Fruit fly (Drosophila melanogaster) whole organism, prepupa: ENCODE results near the gene CG31917.

ENCODE experiments used
- Blimp-1 ChIP-seq: fragments of 200-800 bp; sonication (Bioruptor generic); optimal IDR thresholded peaks from 3 replicates; lab custom pipeline; 2017; ENCODE audit warnings: missing biosample characterization, missing genetic modification characterization, mild to moderate bottlenecking, moderate library complexity, missing genetic modification reagents
- CG10631 ChIP-seq: fragments of 200-800 bp; sonication (Bioruptor generic); optimal IDR thresholded peaks from 2 replicates; lab custom pipeline; 2016; ENCODE audit warnings: missing biosample characterization, missing genetic modification characterization
- CG10669 ChIP-seq: fragments of 200-800 bp; sonication (Bioruptor generic); optimal IDR thresholded peaks from 3 replicates; lab custom pipeline; 2018; ENCODE audit warnings: missing biosample characterization, mild to moderate bottlenecking, missing genetic modification characterization, moderate library complexity
- CG11294 ChIP-seq: fragments of 200-800 bp; sonication (Bioruptor generic); IDR thresholded peaks from 2 replicates; pipeline ENCODE4 v1.3.6; 2022; ENCODE audit warnings: missing biosample characterization, missing genetic modification characterization
- CG11902 ChIP-seq: fragments of 200-800 bp; sonication (Bioruptor generic); optimal IDR thresholded peaks from 3 replicates; lab custom pipeline; 2016; ENCODE audit warnings: missing biosample characterization, missing genetic modification characterization
- CG15336 ChIP-seq: fragments of 200-800 bp; sonication (Bioruptor generic); IDR thresholded peaks from 2 replicates; pipeline ENCODE4 v1.3.6; 2022; ENCODE audit warnings: missing biosample characterization, missing genetic modification characterization
- CG1621 ChIP-seq: fragments of 200-800 bp; sonication (Bioruptor generic); optimal IDR thresholded peaks from 3 replicates; lab custom pipeline; 2018; ENCODE audit warnings: missing biosample characterization, mild to moderate bottlenecking, missing genetic modification characterization
- CG3032 ChIP-seq: fragments of 200-800 bp; optimal IDR thresholded peaks from 2 replicates; lab custom pipeline; 2019; ENCODE audit warnings: missing biosample characterization, mild to moderate bottlenecking, missing genetic modification characterization, moderate library complexity
- CG32006 ChIP-seq: fragments of 200-800 bp; sonication (Bioruptor generic); optimal IDR thresholded peaks from 3 replicates; lab custom pipeline; 2017; ENCODE audit warnings: missing biosample characterization, mild to moderate bottlenecking, missing genetic modification characterization
- CG3919 ChIP-seq: fragments of 200-800 bp; sonication (Bioruptor generic); optimal IDR thresholded peaks from 3 replicates; lab custom pipeline; 2016; ENCODE audit warnings: missing biosample characterization, missing genetic modification characterization
- CG6276 ChIP-seq: fragments of 200-800 bp; sonication (Bioruptor generic); optimal IDR thresholded peaks from 2 replicates; lab custom pipeline; 2017; ENCODE audit warnings: missing biosample characterization, mild to moderate bottlenecking, missing genetic modification characterization
- CG6792 ChIP-seq: fragments of 200-800 bp; sonication (Bioruptor generic); optimal IDR thresholded peaks from 3 replicates; lab custom pipeline; 2016; ENCODE audit warnings: missing biosample characterization, missing genetic modification characterization
- CG6808 ChIP-seq: fragments of 200-800 bp; sonication (Bioruptor generic); optimal IDR thresholded peaks from 3 replicates; lab custom pipeline; 2017; ENCODE audit warnings: missing biosample characterization, missing genetic modification characterization, mild to moderate bottlenecking, moderate library complexity, missing genetic modification reagents
- CG6854 ChIP-seq: fragments of 200-800 bp; sonication (Bioruptor generic); optimal IDR thresholded peaks from 2 replicates; lab custom pipeline; 2017; ENCODE audit warnings: missing biosample characterization, mild to moderate bottlenecking, missing genetic modification characterization
- CG8119 ChIP-seq: fragments of 200-800 bp; sonication (Bioruptor generic); IDR thresholded peaks from 3 replicates; pipeline ENCODE4 v1.3.6; 2022; ENCODE audit warnings: missing biosample characterization, missing genetic modification characterization
- CG8632 ChIP-seq: fragments of 200-800 bp; sonication (Bioruptor generic); optimal IDR thresholded peaks from 3 replicates; lab custom pipeline; 2016; ENCODE audit warnings: missing biosample characterization, missing genetic modification characterization
- Eip78C ChIP-seq: fragments of 200-800 bp; sonication (Bioruptor generic); peaks from one replicate; lab custom pipeline; 2016; ENCODE audit warnings: missing biosample characterization, missing genetic modification characterization
- Eip93F ChIP-seq: fragments of 200-800 bp; sonication (Bioruptor generic); optimal IDR thresholded peaks from 2 replicates; lab custom pipeline; 2016; ENCODE audit warnings: missing biosample characterization, mild to moderate bottlenecking, missing genetic modification characterization
- Ets21C ChIP-seq: fragments of 200-800 bp; sonication (Bioruptor generic); optimal IDR thresholded peaks from 3 replicates; lab custom pipeline; 2016; ENCODE audit warnings: missing biosample characterization, missing genetic modification characterization
- Ets96B ChIP-seq: fragments of 200-800 bp; optimal IDR thresholded peaks from 2 replicates; lab custom pipeline; 2019; ENCODE audit warnings: missing biosample characterization, mild to moderate bottlenecking, missing genetic modification characterization, moderate library complexity
- Hr38 ChIP-seq: sonication (Bioruptor generic); optimal IDR thresholded peaks from 2 replicates; lab custom pipeline; 2016; ENCODE audit warnings: missing biosample characterization, missing genetic modification characterization
- Hr39 ChIP-seq: fragments of 200-800 bp; sonication (Bioruptor generic); optimal IDR thresholded peaks from 2 replicates; lab custom pipeline; 2016; ENCODE audit warnings: missing biosample characterization, missing genetic modification characterization
- Hr4 ChIP-seq: fragments of 200-800 bp; sonication (Bioruptor generic); optimal IDR thresholded peaks from 3 replicates; lab custom pipeline; 2016; ENCODE audit warnings: missing biosample characterization, missing genetic modification characterization
- Met ChIP-seq: fragments of 200-800 bp; sonication (Bioruptor generic); optimal IDR thresholded peaks from 3 replicates; lab custom pipeline; 2016; ENCODE audit warnings: missing biosample characterization, missing genetic modification characterization
- Sox102F ChIP-seq: fragments of 200-800 bp; sonication (Bioruptor generic); optimal IDR thresholded peaks from 2 replicates; lab custom pipeline; 2016; ENCODE audit warnings: missing biosample characterization, mild to moderate bottlenecking, missing genetic modification characterization
- Sox14 ChIP-seq: fragments of 200-800 bp; sonication (Bioruptor generic); optimal IDR thresholded peaks from 3 replicates; lab custom pipeline; 2016; ENCODE audit warnings: missing biosample characterization, missing genetic modification characterization
- Sox15 ChIP-seq: fragments of 200-800 bp; sonication (Bioruptor generic); optimal IDR thresholded peaks from 3 replicates; lab custom pipeline; 2016; ENCODE audit warnings: missing biosample characterization, missing genetic modification characterization
- dac ChIP-seq: fragments of 200-800 bp; sonication (Bioruptor generic); optimal IDR thresholded peaks from 2 replicates; lab custom pipeline; 2017; ENCODE audit warnings: missing biosample characterization, mild to moderate bottlenecking, missing genetic modification characterization
- dsx ChIP-seq: fragments of 200-800 bp; optimal IDR thresholded peaks from 3 replicates; lab custom pipeline; 2019; ENCODE audit warnings: missing biosample characterization, mild to moderate bottlenecking, missing genetic modification characterization, moderate library complexity; ENCODE audit not compliant: poor library complexity, severe bottlenecking
- esn ChIP-seq: fragments of 200-800 bp; sonication (Bioruptor generic); optimal IDR thresholded peaks from 2 replicates; lab custom pipeline; 2016; ENCODE audit warnings: missing biosample characterization, mild to moderate bottlenecking, missing genetic modification characterization, moderate library complexity
- fd59A ChIP-seq: fragments of 200-800 bp; sonication (Bioruptor generic); optimal IDR thresholded peaks from 2 replicates; lab custom pipeline; 2017; ENCODE audit warnings: missing biosample characterization, mild to moderate bottlenecking, missing genetic modification characterization, missing genetic modification reagents
- fd85E ChIP-seq: fragments of 200-800 bp; sonication (Bioruptor generic); optimal IDR thresholded peaks from 3 replicates; lab custom pipeline; 2016; ENCODE audit warnings: missing biosample characterization, missing genetic modification characterization
- fkh ChIP-seq: fragments of 200-800 bp; sonication (Bioruptor generic); optimal IDR thresholded peaks from 3 replicates; lab custom pipeline; 2017; ENCODE audit warnings: missing biosample characterization, mild to moderate bottlenecking, missing genetic modification characterization, moderate library complexity
- net ChIP-seq: fragments of 200-800 bp; sonication (Bioruptor generic); optimal IDR thresholded peaks from 3 replicates; lab custom pipeline; 2016; ENCODE audit warnings: missing biosample characterization, missing genetic modification characterization
- pdm3 ChIP-seq: fragments of 200-800 bp; sonication (Bioruptor generic); optimal IDR thresholded peaks from 3 replicates; lab custom pipeline; 2016; ENCODE audit warnings: missing biosample characterization, missing genetic modification characterization
- salr ChIP-seq, 2 experiments: fragments of 200-800 bp; sonication (Bioruptor generic); optimal IDR thresholded peaks; 3 replicates each; lab custom pipeline; 2016 to 2018; ENCODE audit warnings: missing biosample characterization in 2 of 2, missing genetic modification characterization in 2 of 2, mild to moderate bottlenecking in 1 of 2
- ss ChIP-seq, 2 experiments: fragments of 200-800 bp; sonication (Bioruptor generic); optimal IDR thresholded peaks; 2 replicates in 1 of 2; 3 replicates in 1 of 2; lab custom pipeline; 2017 to 2018; ENCODE audit warnings: mild to moderate bottlenecking in 2 of 2, missing biosample characterization in 2 of 2, missing genetic modification characterization in 2 of 2, moderate library complexity in 1 of 2
- vri ChIP-seq: fragments of 200-800 bp; sonication (Bioruptor generic); optimal IDR thresholded peaks from 3 replicates; lab custom pipeline; 2016; ENCODE audit warnings: missing biosample characterization, mild to moderate bottlenecking, missing genetic modification characterization

CG31917 gene

DNA sequence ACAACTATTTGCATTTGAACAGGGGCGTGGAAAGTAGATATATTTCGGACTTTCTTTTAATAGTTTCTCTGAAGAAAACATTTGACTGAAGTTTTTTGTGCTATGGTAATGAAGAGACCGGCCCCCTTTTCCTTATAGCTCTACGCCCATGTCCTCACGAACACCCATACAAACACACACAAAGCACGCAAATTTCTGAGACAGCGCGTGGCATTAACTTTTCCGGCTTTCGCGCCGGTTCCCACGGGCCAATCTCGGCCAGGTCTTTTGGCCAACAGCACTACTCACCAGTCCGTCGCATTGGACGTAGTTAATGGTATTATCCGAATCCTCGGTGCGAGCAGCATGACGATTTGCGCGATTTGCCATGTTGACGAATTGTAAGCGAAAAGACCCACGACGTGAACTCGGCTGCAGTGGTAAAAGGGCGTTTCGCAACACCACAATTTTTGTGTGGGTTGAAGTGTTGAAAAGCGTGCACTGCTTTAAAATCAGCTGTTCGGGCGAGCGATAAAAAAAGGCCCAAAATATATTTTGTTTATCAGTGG, 41.8 kb upstream of the CG31917 start, which contains the start of gene senju (continued):
- TF ChIP-seq ss (GFP tag; optimal IDR thresholded peaks at IDR 0.05; lab: Kevin White, UChicago) = peak; percentile 71 to 73
- TF ChIP-seq CG10631 = peak; percentile 85
- TF ChIP-seq CG6854 (GFP tag; lab: Kevin White, UChicago) = peak; percentile 77
- TF ChIP-seq pdm3 (GFP tag; lab: Kevin White, UChicago) = peak; percentile 90
- peak; percentile 75 for TF ChIP-seq CG6808 (GFP tag; lab: Kevin White, UChicago)
- TF ChIP-seq Met = peak; percentile 87
- peak; percentile 77 for TF ChIP-seq Ets96B (tag; lab: Kevin White, UChicago)
- peak; percentile 91 for TF ChIP-seq Sox14
- TF ChIP-seq Hr38 (GFP tag; lab: Kevin White, UChicago) = peak; percentile 29
- peak; percentile 90 for TF ChIP-seq CG6792 (GFP tag; lab: Kevin White, UChicago)
- TF ChIP-seq CG3919 (GFP tag; lab: Kevin White, UChicago) = peak; percentile 93
- peak; percentile 62 for TF ChIP-seq CG11294 (GFP tag; lab: Robert Waterston, UW)
- peak; percentile 84 for TF ChIP-seq Hr39 (GFP tag; lab: Kevin White, UChicago)
- TF ChIP-seq vri (GFP tag; lab: Kevin White, UChicago) = peak; percentile 85
- TF ChIP-seq Hr4 (GFP tag; lab: Kevin White, UChicago) = peak; percentile 89

DNA sequence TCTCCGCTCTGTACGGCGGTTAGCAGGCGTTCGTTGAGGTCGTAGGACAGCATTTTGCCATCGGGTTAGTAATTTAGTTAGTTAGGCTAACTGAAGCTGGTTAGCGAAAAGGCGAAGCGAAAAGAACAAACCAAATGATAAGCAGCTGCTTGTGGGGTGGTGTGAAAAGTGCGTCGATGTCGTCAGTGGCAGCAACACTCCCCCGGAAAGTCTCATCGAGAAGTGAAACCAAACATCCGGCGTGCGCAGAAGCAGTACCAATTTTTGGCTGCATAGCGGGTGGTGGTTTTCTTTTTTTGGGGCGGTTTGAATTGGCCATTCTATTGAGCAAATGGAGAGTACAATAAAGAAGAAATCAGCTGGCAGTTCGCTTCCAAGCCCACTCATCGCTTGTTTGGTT, 40.2 kb upstream of the CG31917 start, which contains the start of gene CG9121:
Gene CG9121, minus strand, starts transcription at position 238 of the 400 bp plus-strand sequence.
- TF ChIP-seq esn (GFP tag; lab: Kevin White, UChicago) (no peak), Eip78C (peak; percentile 8)
- TF ChIP-seq, all 60 proteins: peak for 1

DNA sequence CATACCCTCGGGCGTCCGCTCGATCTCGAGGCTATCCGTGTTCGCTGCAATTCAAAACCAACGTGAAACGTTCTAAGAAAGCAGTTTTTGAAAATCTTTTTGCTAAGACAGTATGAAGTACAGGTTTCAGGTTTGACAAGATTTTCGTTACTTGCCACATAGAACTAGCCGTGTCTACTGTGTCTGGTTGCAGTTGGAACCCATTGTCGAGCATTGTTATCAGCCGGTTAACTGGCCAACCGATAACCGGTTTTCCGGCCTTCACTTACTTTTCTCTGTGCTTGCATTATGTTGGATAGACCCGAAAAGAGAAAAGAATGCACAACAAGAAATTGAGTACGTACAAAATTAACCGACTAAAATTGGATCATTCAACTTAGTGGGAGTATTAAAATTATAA, 39.3 kb upstream of the CG31917 start:
- TF ChIP-seq Sox15 (GFP tag; lab: Kevin White, UChicago) (no peak), CG32006 (GFP tag; lab: Kevin White, UChicago) (peak; percentile 37), CG1621 (tag; lab: Kevin White, UChicago) (peak; percentile 58), CG6276 (GFP tag; lab: Kevin White, UChicago) (peak; percentile 18)
- TF ChIP-seq, all 60 proteins: peak for 3

DNA sequence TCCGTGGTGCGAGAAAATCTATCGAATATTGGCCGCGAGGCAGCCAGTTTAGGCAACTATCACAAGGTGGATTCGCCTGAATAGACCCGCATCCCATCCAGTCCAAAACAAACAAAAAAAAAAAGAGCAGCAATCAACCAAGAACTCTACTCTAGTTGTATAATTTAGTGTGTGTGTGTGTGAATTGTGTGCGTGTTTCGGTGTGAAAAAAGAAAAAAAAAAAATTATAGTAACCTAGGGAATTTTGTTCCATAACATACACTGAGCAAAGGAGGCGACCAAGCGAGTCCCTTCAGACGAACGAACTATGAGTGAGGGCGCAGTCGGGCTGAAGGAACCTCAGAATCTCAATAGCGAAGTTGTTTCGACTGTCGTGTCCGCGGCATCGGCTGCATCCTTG, 35.6 kb upstream of the CG31917 start:
- TF ChIP-seq CG11902 (GFP tag; lab: Kevin White, UChicago) (no peak), Eip78C (peak; percentile 32), CG8632 (GFP tag; lab: Kevin White, UChicago) (no peak), fkh (GFP tag; lab: Kevin White, UChicago) (no peak)

DNA sequence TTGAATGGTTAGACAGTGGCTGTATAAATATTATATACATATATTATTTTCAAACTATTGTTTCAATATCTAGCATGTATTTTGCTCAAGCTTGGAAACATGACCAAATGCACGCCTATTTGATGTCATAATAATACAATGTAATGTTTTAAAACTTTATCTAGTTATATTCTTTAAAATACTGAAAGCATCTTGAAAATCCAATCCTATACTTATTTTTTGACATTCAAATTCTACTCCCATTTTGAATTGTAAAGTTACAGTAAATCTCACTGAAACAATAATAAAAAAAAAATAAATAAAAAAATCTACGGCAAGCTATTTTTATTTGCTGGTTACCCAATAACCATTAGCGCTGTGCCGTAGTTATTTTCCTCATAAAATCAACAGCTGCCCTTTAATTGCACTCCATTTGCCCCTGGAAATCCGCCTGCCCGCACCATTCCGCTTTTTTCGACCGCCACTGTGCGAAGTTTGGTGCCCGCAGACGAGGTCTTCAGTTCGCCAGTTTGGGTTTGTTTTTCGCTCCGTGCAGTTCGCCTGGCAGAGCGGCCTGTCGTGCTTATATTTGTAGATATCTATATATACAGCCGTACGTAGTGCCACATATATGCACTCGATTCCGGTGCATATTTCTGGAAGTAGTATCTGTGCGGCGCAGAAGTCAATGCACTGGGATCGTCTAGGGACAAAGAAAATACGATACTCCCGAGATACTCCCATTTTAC, 34.4 kb upstream of the CG31917 start:
- TF ChIP-seq CG15336 = peak; percentile 49; the same call in 1 of the 2 replicates
- TF ChIP-seq esn (GFP tag; lab: Kevin White, UChicago) = peak; percentile 60
- TF ChIP-seq CG3919 (GFP tag; lab: Kevin White, UChicago) = peak; percentile 53
- TF ChIP-seq CG6854 (GFP tag; lab: Kevin White, UChicago) = peak; percentile 2
- TF ChIP-seq Sox102F (GFP tag; lab: Kevin White, UChicago) = peak; percentile 55
- TF ChIP-seq CG10631 = peak; percentile 57
- peak in 1 of 2 experiments; percentile 35 for TF ChIP-seq salr (GFP tag; optimal IDR thresholded peaks at IDR 0.05; lab: Kevin White, UChicago)
- peak; percentile 11 for TF ChIP-seq CG6792 (GFP tag; lab: Kevin White, UChicago)
- peak; percentile 63 for TF ChIP-seq Hr4 (GFP tag; lab: Kevin White, UChicago)
- TF ChIP-seq CG6808 (GFP tag; lab: Kevin White, UChicago) = no peak
- TF ChIP-seq Eip93F = peak; percentile 30
- TF ChIP-seq CG1621 (tag; lab: Kevin White, UChicago) = peak; percentile 20
- peak; percentile 24 for TF ChIP-seq CG8632 (GFP tag; lab: Kevin White, UChicago)
- TF ChIP-seq fd59A = no peak
- TF ChIP-seq pdm3 (GFP tag; lab: Kevin White, UChicago) = peak; percentile 50
- peak; percentile 29 for TF ChIP-seq CG10669
- no peak for TF ChIP-seq dac (GFP tag; lab: Kevin White, UChicago)
- peak; percentile 11 for TF ChIP-seq CG3032
- TF ChIP-seq Hr39 (GFP tag; lab: Kevin White, UChicago) = peak; percentile 37
- TF ChIP-seq CG8119 = peak; percentile 42; the same call in 1 of the 3 replicates
- TF ChIP-seq fd85E (GFP tag; lab: Kevin White, UChicago) = peak; percentile 14
- TF ChIP-seq fkh (GFP tag; lab: Kevin White, UChicago) = peak; percentile 38
- peak; percentile 28 for TF ChIP-seq net (GFP tag; lab: Kevin White, UChicago)
- TF ChIP-seq Ets21C (GFP tag; lab: Kevin White, UChicago) = peak; percentile 15
- TF ChIP-seq Hr38 (GFP tag; lab: Kevin White, UChicago) = no peak
- TF ChIP-seq Blimp-1 (GFP tag; lab: Kevin White, UChicago) = no peak
- peak; percentile 16 for TF ChIP-seq dsx
